Fruit fly (Drosophila melanogaster) ovary, adult (tissue): ENCODE results near the gene Rab3GAP1.

ENCODE experiments used
- CG17801 ChIP-seq: fragments of 200-800 bp; optimal IDR thresholded peaks from 2 replicates; lab custom pipeline; 2019; ENCODE audit warnings: missing biosample characterization, mild to moderate bottlenecking, missing genetic modification characterization, moderate library complexity; ENCODE audit not compliant: partially characterized antibody

Gene Rab3GAP1

dm6 chr2L:1638650-1639549 is 27.9 kb upstream of the Rab3GAP1 start:
- TF ChIP-seq CG17801 (GFP tag; lab: Kevin White, UChicago), result no peak

- no peak for TF ChIP-seq CG17801 (GFP tag; lab: Kevin White, UChicago)
These were observed 27.1 kb upstream of the Rab3GAP1 start for dm6 chr2L:1637832-1638649.

- TF ChIP-seq CG17801 (GFP tag; lab: Kevin White, UChicago), result no peak
These were observed 26.3 kb upstream of the Rab3GAP1 start for dm6 chr2L:1637265-1637664.

- no peak for TF ChIP-seq CG17801 (GFP tag; lab: Kevin White, UChicago)
These were observed 25.6 kb upstream of the Rab3GAP1 start for dm6 chr2L:1636520-1636919.

- no peak for TF ChIP-seq CG17801 (GFP tag; lab: Kevin White, UChicago)
These were observed 23.3 kb upstream of the Rab3GAP1 start for dm6 chr2L:1634099-1634856.

dm6 chr2L:1633397-1633796 is 22.4 kb upstream of the Rab3GAP1 start:
- TF ChIP-seq CG17801 (GFP tag; lab: Kevin White, UChicago), result no peak

DNA sequence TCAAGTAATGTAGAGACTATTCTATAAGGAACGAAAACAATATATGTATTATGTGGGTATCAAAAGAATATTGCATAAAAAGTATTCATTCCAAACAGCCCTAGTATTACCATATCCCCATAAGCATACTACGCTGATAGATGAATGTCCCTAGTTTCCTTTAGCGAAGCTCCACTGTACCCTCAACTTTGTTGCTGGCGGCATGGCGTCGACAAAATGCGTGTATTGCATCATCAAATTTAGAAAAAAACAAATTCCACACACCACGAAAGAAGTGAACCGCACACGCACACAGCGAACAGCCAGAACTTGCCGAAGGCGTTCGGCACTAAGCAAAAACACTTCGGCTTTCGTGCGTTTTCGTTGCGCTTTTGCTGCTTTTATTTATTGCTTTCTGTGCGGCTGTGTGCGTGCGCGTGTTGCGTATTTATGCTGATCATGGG is 21.8 kb upstream of the Rab3GAP1 start:
- no peak for TF ChIP-seq CG17801 (GFP tag; lab: Kevin White, UChicago)

DNA sequence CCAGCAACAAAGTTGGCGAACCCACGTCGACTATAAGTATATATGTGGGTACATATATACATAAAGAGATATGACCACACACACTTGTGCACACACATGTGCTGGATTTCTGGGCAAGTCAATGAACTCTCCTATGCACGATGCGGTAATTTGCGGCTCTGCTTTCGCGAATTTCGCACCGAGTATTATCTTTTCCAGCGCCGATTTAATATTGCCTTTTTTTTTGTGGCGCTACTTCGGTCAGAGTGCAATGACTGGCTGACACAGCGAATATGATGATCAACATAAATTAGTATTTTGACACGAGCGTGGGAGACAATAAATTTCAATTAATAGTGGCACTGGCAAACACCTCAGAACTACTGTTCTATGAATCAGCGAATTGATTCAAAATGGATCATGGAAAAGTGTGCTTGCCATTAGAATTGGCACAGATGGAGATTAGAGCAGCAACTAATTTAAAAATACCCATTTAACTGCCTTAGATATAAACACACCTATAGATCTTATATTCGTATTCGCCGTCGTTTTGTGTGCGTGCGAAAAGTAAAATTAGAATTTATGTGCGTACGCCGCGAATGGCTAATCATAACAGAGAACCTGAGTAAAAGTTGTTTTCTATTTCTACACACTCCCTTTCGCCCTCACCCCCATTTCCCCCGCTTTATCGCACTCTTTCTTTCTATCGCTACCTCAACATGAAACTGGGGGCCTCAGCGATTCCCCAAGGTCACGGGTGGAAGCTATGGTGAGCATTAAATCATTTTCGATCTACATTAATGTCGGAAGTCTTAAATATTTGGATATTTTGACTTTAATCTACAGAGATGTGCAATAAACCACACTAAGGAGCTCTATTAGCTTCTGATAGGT is 20.7 kb upstream of the Rab3GAP1 start:
- TF ChIP-seq CG17801 (GFP tag; lab: Kevin White, UChicago), result no peak

DNA sequence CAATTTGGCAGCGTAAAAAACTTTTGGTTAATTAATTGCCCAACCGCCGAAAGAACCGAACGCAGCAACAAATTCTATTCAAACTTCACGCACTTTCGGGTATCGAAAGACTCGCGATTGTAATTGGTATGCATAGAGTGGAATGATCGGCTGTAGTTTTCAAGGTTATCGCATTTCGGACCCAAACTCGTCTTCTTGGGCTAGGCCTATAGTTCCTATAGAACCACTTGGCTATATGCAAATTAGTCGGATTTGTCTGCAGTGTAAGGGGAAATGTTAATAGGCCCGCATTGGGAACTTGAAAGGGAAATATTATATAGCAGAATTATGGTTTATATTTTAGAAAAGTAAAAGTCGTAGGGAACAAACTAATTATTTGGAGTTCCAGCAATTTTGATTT is 19.6 kb upstream of the Rab3GAP1 start:
- no peak for TF ChIP-seq CG17801 (GFP tag; lab: Kevin White, UChicago)

DNA sequence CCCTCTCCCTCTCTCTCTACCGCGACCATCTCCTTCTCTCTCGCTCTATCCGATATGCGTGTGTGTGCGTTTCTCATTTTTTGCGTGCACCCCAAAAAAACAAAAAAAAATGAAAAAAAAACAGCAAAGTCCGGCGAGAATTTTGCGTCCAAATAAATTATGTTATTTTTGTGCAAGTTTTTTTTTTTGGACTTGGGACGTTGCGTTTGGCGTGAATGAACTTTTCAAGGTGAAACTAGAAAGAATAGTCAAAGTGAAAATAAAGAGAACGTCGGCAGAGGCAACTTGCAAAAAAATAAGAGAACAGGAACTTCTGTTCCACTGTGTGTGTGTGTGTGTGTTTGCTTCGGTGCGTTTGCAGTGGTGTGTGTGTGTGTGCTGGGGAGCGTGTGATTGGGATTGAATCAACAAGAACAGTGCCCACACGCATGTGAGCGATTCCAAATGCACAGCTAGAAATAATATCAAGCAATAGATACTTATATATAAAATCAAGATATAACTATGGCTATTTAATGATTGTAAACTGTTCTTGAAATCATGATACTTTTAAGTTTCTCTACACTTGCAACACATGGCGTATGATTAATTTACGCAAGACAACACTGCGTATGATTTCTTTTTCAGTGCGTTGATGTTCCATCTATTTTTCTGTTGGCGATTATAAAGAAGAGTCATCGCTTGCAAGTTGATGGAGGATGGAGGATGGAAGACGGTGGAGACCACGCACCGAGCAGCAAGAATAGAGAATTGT is 18.4 kb upstream of the Rab3GAP1 start:
- TF ChIP-seq CG17801 (GFP tag; lab: Kevin White, UChicago), result no peak

- no peak for TF ChIP-seq CG17801 (GFP tag; lab: Kevin White, UChicago)
These were observed 17.5 kb upstream of the Rab3GAP1 start for dm6 chr2L:1628502-1628864.

dm6 chr2L:1627824-1628501 is 17.0 kb upstream of the Rab3GAP1 start:
- no peak for TF ChIP-seq CG17801 (GFP tag; lab: Kevin White, UChicago)

dm6 chr2L:1624750-1625149 is 13.8 kb upstream of the Rab3GAP1 start:
- TF ChIP-seq CG17801 (GFP tag; lab: Kevin White, UChicago), result no peak
